Worm (Caenorhabditis elegans) whole organism, L3 larva: ENCODE measurements around the gene C02B8.7.

Experiments
- R02D3.7 ChIP-seq: fragments of 150-350 bp; optimal IDR thresholded peaks from 2 replicates; lab custom pipeline; 2014; ENCODE audit warnings: missing biosample characterization, missing genetic modification characterization
- ZK546.5 ChIP-seq: sonication (generic microtip); optimal IDR thresholded peaks from 2 replicates; lab custom pipeline; 2017; ENCODE audit warnings: missing biosample characterization, missing genetic modification characterization
- ceh-82 ChIP-seq: fragments of 150-350 bp; optimal IDR thresholded peaks from 2 replicates; lab custom pipeline; 2014; ENCODE audit warnings: missing biosample characterization, missing genetic modification characterization
- ceh-9 ChIP-seq: sonication (generic microtip); optimal IDR thresholded peaks from 2 replicates; lab custom pipeline; 2018; ENCODE audit warnings: missing biosample characterization, missing genetic modification characterization
- lin-15B ChIP-seq: fragments of 150-350 bp; optimal IDR thresholded peaks from 2 replicates; lab custom pipeline; 2014; ENCODE audit warnings: missing biosample characterization, missing genetic modification characterization
- nhr-11 ChIP-seq: fragments of 150-350 bp; optimal IDR thresholded peaks from 2 replicates; lab custom pipeline; 2014; ENCODE audit warnings: missing biosample characterization, missing genetic modification characterization
- nhr-25 ChIP-seq: sonication (generic microtip); optimal IDR thresholded peaks from 2 replicates; lab custom pipeline; 2017; ENCODE audit warnings: missing biosample characterization, missing genetic modification characterization
- nhr-28 ChIP-seq: fragments of 150-350 bp; optimal IDR thresholded peaks from 2 replicates; lab custom pipeline; 2014; ENCODE audit warnings: missing biosample characterization, missing genetic modification characterization
- pha-4 ChIP-seq: fragments of 150-350 bp; optimal IDR thresholded peaks from 2 replicates; lab custom pipeline; 2014; ENCODE audit warnings: missing biosample characterization, missing genetic modification reagents, missing genetic modification characterization
- skn-1 ChIP-seq: fragments of 150-350 bp; optimal IDR thresholded peaks from 2 replicates; lab custom pipeline; 2014; ENCODE audit warnings: missing biosample characterization, missing genetic modification characterization

- TF ChIP-seq R02D3.7 (tag; lab: Kevin White, UChicago) (no peak), ceh-82 (no peak), ceh-9 (no peak), ZK546.5 (tag; lab: Kevin White, UChicago) (no peak), nhr-25 (no peak), pha-4 (tag; lab: Kevin White, UChicago) (no peak), lin-15B (tag; lab: Kevin White, UChicago) (no peak), nhr-28 (tag; lab: Kevin White, UChicago) (no peak), skn-1 (tag; lab: Kevin White, UChicago) (no peak), nhr-11 (tag; lab: Kevin White, UChicago) (no peak)
These were observed 11.3 kb upstream of the C02B8.7 start for ce11 chrX:8148993-8149392.
